Fruit fly (Drosophila melanogaster): ENCODE data around the gene HDAC4.
A peak's percentile ranks its signal among the peaks of the same experiment; 100 is the strongest.

The HDAC4 gene

DNA sequence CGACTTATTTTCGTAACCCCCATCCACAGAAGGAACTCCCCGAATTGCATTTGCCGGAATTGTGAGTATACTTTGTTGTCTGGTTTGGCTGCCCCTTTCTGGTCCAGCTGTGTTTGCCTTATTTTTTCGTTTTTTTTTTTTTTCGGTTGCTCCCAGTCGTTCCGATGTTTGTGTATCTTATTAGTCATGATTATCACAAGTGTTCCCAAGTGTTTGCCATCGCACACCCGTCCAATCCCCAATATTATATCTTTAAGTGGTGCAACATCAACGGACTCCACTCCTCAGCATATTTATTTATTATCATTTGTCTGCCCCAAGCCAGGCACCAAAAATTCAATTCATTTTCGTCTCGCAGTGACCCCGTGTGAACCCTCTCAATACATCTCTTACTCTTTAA, 56.2 kb downstream of the HDAC4 start:
- TF ChIP-seq Vsx2 (GFP tag; optimal IDR thresholded peaks at IDR 0.05; ENCODE audit: partially characterized antibody) (no peak), br (GFP tag; optimal IDR thresholded peaks at IDR 0.05) (peak; percentile 0), Dfd (GFP tag; optimal IDR thresholded peaks at IDR 0.05) (no peak), psq (GFP tag; optimal IDR thresholded peaks at IDR 0.05) (peak; percentile 11), fru (GFP tag; optimal IDR thresholded peaks at IDR 0.05) (peak; percentile 8), h (GFP tag; optimal IDR thresholded peaks at IDR 0.05) (peak; percentile 15), Mio (GFP tag; optimal IDR thresholded peaks at IDR 0.05) (no peak), Dif (GFP tag; optimal IDR thresholded peaks at IDR 0.05; ENCODE audit: partially characterized antibody) (no peak), OdsH (GFP tag; optimal IDR thresholded peaks at IDR 0.05) (peak; percentile 28), rgr (GFP tag; optimal IDR thresholded peaks at IDR 0.05) (peak; percentile 51), Rel (GFP tag; optimal IDR thresholded peaks at IDR 0.05) (no peak), Rel (tag; optimal IDR thresholded peaks at IDR 0.05) (peak; percentile 72), N (GFP tag; optimal IDR thresholded peaks at IDR 0.05) (no peak), lola (GFP tag; optimal IDR thresholded peaks at IDR 0.05) (no peak), Sp1 (GFP tag; optimal IDR thresholded peaks at IDR 0.05) (no peak), dl (GFP tag; optimal IDR thresholded peaks at IDR 0.05; ENCODE audit: insufficient read depth in 1 of 2, partially characterized antibody in 2 of 2) (no peak), Hr83 (GFP tag; optimal IDR thresholded peaks at IDR 0.05; ENCODE audit: poor library complexity, severe bottlenecking) (peak; percentile 28), Hr78 (GFP tag; optimal IDR thresholded peaks at IDR 0.05) (no peak), dsf (GFP tag; optimal IDR thresholded peaks at IDR 0.05; ENCODE audit: borderline replicate concordance) (no peak), Hnf4 (GFP tag; optimal IDR thresholded peaks at IDR 0.05) (no peak), Jra (GFP tag; optimal IDR thresholded peaks at IDR 0.05) (no peak), foxo (GFP tag; optimal IDR thresholded peaks at IDR 0.05) (peak in 1 of 2 experiments; percentile 20)

DNA sequence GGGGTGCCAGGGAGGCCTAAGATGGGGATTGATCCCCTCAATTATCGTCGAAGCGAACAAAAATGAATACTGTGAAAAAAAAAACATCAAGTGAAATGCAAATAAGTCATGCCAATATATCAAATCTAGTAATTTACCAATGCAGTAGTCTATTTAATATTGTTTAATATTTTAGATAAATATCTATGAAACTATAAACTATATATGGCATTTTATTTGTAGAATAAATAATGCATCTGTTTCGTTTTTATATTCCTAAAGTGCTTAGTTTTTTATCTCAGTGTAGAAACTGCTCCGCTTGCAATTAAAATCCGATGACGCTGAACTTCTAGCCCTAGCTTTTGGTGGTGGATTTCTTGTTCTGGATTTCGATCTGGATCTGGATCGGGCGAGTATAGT, 57.2 kb downstream of the HDAC4 start:
- TF ChIP-seq jim (GFP tag; optimal IDR thresholded peaks at IDR 0.05) (no peak), rgr (GFP tag; optimal IDR thresholded peaks at IDR 0.05) (no peak), tai (GFP tag; optimal IDR thresholded peaks at IDR 0.05) (no peak), dsf (GFP tag; optimal IDR thresholded peaks at IDR 0.05; ENCODE audit: borderline replicate concordance) (no peak), psq (GFP tag; optimal IDR thresholded peaks at IDR 0.05) (no peak), Rel (GFP tag; optimal IDR thresholded peaks at IDR 0.05) (no peak), Rel (tag; optimal IDR thresholded peaks at IDR 0.05) (no peak), fru (GFP tag; optimal IDR thresholded peaks at IDR 0.05) (no peak), dmrt93B (GFP tag; optimal IDR thresholded peaks at IDR 0.05) (no peak), CG32264 (GFP tag; optimal IDR thresholded peaks at IDR 0.05) (no peak), GATAd (GFP tag; optimal IDR thresholded peaks at IDR 0.05) (no peak), Jra (GFP tag; optimal IDR thresholded peaks at IDR 0.05) (no peak), sage (GFP tag; optimal IDR thresholded peaks at IDR 0.05) (no peak), brk (GFP tag; optimal IDR thresholded peaks at IDR 0.05) (no peak), br (GFP tag; optimal IDR thresholded peaks at IDR 0.05) (no peak), Vsx2 (GFP tag; optimal IDR thresholded peaks at IDR 0.05; ENCODE audit: partially characterized antibody) (no peak), ey (GFP tag; optimal IDR thresholded peaks at IDR 0.05) (no peak), CrebA (GFP tag; optimal IDR thresholded peaks at IDR 0.05; ENCODE audit: borderline replicate concordance) (no peak)

DNA sequence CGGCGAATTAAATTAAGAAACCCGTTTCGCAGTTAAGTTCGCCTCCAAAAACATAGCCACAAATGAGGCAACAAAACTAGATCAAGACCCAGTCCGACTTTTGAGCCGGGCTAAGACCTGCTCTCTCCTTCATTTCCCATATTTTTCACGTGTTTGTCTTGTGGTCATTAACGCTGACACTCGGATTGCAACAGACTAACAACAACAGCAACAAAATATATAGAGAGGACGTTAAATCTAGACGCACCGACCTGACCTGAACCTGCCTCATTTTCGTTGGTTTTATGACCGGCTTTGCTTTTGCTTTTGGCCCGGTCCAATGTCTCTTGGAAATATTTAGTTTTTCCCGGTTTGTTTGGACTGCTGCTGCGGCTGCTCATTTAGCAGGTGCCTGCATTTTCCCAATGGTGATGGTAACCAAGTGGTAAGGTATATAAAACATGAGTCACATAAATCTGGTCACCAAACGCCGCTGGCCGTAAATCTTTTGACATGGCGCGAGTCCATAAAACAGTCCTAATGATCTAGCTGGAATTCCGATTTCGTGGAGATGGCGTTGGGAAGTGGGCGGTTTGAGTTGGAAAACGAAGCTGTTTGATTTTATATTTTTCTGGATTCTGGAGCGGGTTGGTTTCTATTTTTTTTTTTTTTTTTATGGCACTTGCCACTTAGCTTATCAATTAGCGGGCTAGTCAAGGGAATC, 57.8 kb downstream of the HDAC4 start:
- TF ChIP-seq Myc (optimal IDR thresholded peaks at IDR 0.05) = no peak
- no peak for TF ChIP-seq Hr78 (GFP tag; optimal IDR thresholded peaks at IDR 0.05)
- TF ChIP-seq sage (GFP tag; optimal IDR thresholded peaks at IDR 0.05) = no peak

DNA sequence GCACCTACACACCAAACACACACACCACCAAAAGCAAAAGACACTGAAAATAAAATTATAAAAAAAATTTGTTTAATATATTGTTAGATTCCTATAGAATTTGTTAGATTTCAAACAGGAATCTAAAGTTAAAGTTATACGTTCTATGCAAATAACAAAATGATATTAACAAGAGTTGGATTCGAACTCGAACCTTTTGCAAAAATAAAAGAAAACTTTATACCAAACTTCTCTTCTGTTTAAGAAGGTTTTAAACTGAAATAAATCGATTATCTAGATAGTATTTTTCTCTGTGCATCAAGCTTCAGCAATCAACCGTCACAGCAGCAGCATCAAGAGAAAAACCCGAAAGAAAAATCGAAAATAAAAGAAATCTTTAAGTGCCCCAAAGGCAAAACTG, 59.0 kb downstream of the HDAC4 start:
- TF ChIP-seq HLH106 (tag; optimal IDR thresholded peaks at IDR 0.05) = no peak
- peak in 1 of 2 experiments; percentile 2 for TF ChIP-seq foxo (GFP tag; optimal IDR thresholded peaks at IDR 0.05)
- no peak for TF ChIP-seq Jra (GFP tag; optimal IDR thresholded peaks at IDR 0.05)
- peak; percentile 14 for TF ChIP-seq h (GFP tag; optimal IDR thresholded peaks at IDR 0.05)
- peak; percentile 4 for TF ChIP-seq fru (GFP tag; optimal IDR thresholded peaks at IDR 0.05)
- no peak for TF ChIP-seq jim (GFP tag; optimal IDR thresholded peaks at IDR 0.05)
